Fruit fly (Drosophila melanogaster) whole organism, prepupa: ENCODE data around the gene CG2321.
A peak's percentile ranks its signal among the peaks of the same experiment; 100 is the strongest.

Experiments
- Blimp-1 ChIP-seq: fragments of 200-800 bp; sonication (Bioruptor generic); optimal IDR thresholded peaks from 3 replicates; lab custom pipeline; 2017; ENCODE audit warnings: missing biosample characterization, missing genetic modification characterization, mild to moderate bottlenecking, moderate library complexity, missing genetic modification reagents
- CG10631 ChIP-seq: fragments of 200-800 bp; sonication (Bioruptor generic); optimal IDR thresholded peaks from 2 replicates; lab custom pipeline; 2016; ENCODE audit warnings: missing biosample characterization, missing genetic modification characterization
- CG11294 ChIP-seq: fragments of 200-800 bp; sonication (Bioruptor generic); IDR thresholded peaks from 2 replicates; pipeline ENCODE4 v1.3.6; 2022; ENCODE audit warnings: missing biosample characterization, missing genetic modification characterization
- CG11762 ChIP-seq: fragments of 200-800 bp; sonication (Bioruptor generic); optimal IDR thresholded peaks from 3 replicates; lab custom pipeline; 2016; ENCODE audit warnings: missing biosample characterization, missing genetic modification characterization; ENCODE audit not compliant: insufficient read depth
- CG11902 ChIP-seq: fragments of 200-800 bp; sonication (Bioruptor generic); optimal IDR thresholded peaks from 3 replicates; lab custom pipeline; 2016; ENCODE audit warnings: missing biosample characterization, missing genetic modification characterization
- CG1621 ChIP-seq: fragments of 200-800 bp; sonication (Bioruptor generic); optimal IDR thresholded peaks from 3 replicates; lab custom pipeline; 2018; ENCODE audit warnings: missing biosample characterization, mild to moderate bottlenecking, missing genetic modification characterization
- CG3032 ChIP-seq: fragments of 200-800 bp; optimal IDR thresholded peaks from 2 replicates; lab custom pipeline; 2019; ENCODE audit warnings: missing biosample characterization, mild to moderate bottlenecking, missing genetic modification characterization, moderate library complexity
- CG31627 ChIP-seq: fragments of 200-800 bp; sonication (Bioruptor generic); optimal IDR thresholded peaks from 3 replicates; lab custom pipeline; 2016; ENCODE audit warnings: missing biosample characterization, missing genetic modification characterization
- CG34406 ChIP-seq: fragments of 200-800 bp; sonication (Bioruptor generic); optimal IDR thresholded peaks from 3 replicates; lab custom pipeline; 2016; ENCODE audit warnings: missing biosample characterization, missing genetic modification characterization
- CG3919 ChIP-seq: fragments of 200-800 bp; sonication (Bioruptor generic); optimal IDR thresholded peaks from 3 replicates; lab custom pipeline; 2016; ENCODE audit warnings: missing biosample characterization, missing genetic modification characterization
- CG4318 ChIP-seq: fragments of 200-800 bp; sonication (Bioruptor generic); optimal IDR thresholded peaks from 3 replicates; lab custom pipeline; 2017; ENCODE audit warnings: missing biosample characterization, mild to moderate bottlenecking, missing genetic modification characterization
- CG6163 ChIP-seq: fragments of 200-800 bp; sonication (Bioruptor generic); IDR thresholded peaks from 3 replicates; pipeline ENCODE4 v1.3.6; 2022; ENCODE audit warnings: missing biosample characterization, missing genetic modification characterization
- CG6792 ChIP-seq: fragments of 200-800 bp; sonication (Bioruptor generic); optimal IDR thresholded peaks from 3 replicates; lab custom pipeline; 2016; ENCODE audit warnings: missing biosample characterization, missing genetic modification characterization
- CG6808 ChIP-seq: fragments of 200-800 bp; sonication (Bioruptor generic); optimal IDR thresholded peaks from 3 replicates; lab custom pipeline; 2017; ENCODE audit warnings: missing biosample characterization, missing genetic modification characterization, mild to moderate bottlenecking, moderate library complexity, missing genetic modification reagents
- CG6854 ChIP-seq: fragments of 200-800 bp; sonication (Bioruptor generic); optimal IDR thresholded peaks from 2 replicates; lab custom pipeline; 2017; ENCODE audit warnings: missing biosample characterization, mild to moderate bottlenecking, missing genetic modification characterization
- CG7368 ChIP-seq: fragments of 200-800 bp; sonication (Bioruptor generic); optimal IDR thresholded peaks from 3 replicates; lab custom pipeline; 2016; ENCODE audit warnings: missing biosample characterization, missing genetic modification characterization
- CG8119 ChIP-seq: fragments of 200-800 bp; sonication (Bioruptor generic); IDR thresholded peaks from 3 replicates; pipeline ENCODE4 v1.3.6; 2022; ENCODE audit warnings: missing biosample characterization, missing genetic modification characterization
- CG8632 ChIP-seq: fragments of 200-800 bp; sonication (Bioruptor generic); optimal IDR thresholded peaks from 3 replicates; lab custom pipeline; 2016; ENCODE audit warnings: missing biosample characterization, missing genetic modification characterization
- Eip75B ChIP-seq: fragments of 200-800 bp; sonication (Bioruptor generic); optimal IDR thresholded peaks from 3 replicates; lab custom pipeline; 2016; ENCODE audit warnings: missing biosample characterization, missing genetic modification characterization
- Eip78C ChIP-seq: fragments of 200-800 bp; sonication (Bioruptor generic); peaks from one replicate; lab custom pipeline; 2016; ENCODE audit warnings: missing biosample characterization, missing genetic modification characterization
- Eip93F ChIP-seq: fragments of 200-800 bp; sonication (Bioruptor generic); optimal IDR thresholded peaks from 2 replicates; lab custom pipeline; 2016; ENCODE audit warnings: missing biosample characterization, mild to moderate bottlenecking, missing genetic modification characterization
- Ets21C ChIP-seq: fragments of 200-800 bp; sonication (Bioruptor generic); optimal IDR thresholded peaks from 3 replicates; lab custom pipeline; 2016; ENCODE audit warnings: missing biosample characterization, missing genetic modification characterization
- Ets96B ChIP-seq: fragments of 200-800 bp; optimal IDR thresholded peaks from 2 replicates; lab custom pipeline; 2019; ENCODE audit warnings: missing biosample characterization, mild to moderate bottlenecking, missing genetic modification characterization, moderate library complexity
- Hr39 ChIP-seq: fragments of 200-800 bp; sonication (Bioruptor generic); optimal IDR thresholded peaks from 2 replicates; lab custom pipeline; 2016; ENCODE audit warnings: missing biosample characterization, missing genetic modification characterization
- Lpt ChIP-seq: fragments of 200-800 bp; sonication (Bioruptor generic); optimal IDR thresholded peaks from 3 replicates; lab custom pipeline; 2016; ENCODE audit warnings: missing biosample characterization, missing genetic modification characterization
- Met ChIP-seq: fragments of 200-800 bp; sonication (Bioruptor generic); optimal IDR thresholded peaks from 3 replicates; lab custom pipeline; 2016; ENCODE audit warnings: missing biosample characterization, missing genetic modification characterization
- OdsH ChIP-seq: fragments of 200-800 bp; sonication (Bioruptor generic); optimal IDR thresholded peaks from 3 replicates; lab custom pipeline; 2016; ENCODE audit warnings: missing biosample characterization, missing genetic modification characterization
- Smox ChIP-seq: fragments of 200-800 bp; sonication (Bioruptor generic); optimal IDR thresholded peaks from 3 replicates; lab custom pipeline; 2016; ENCODE audit warnings: missing biosample characterization, missing genetic modification characterization
- Sox15 ChIP-seq: fragments of 200-800 bp; sonication (Bioruptor generic); optimal IDR thresholded peaks from 3 replicates; lab custom pipeline; 2016; ENCODE audit warnings: missing biosample characterization, missing genetic modification characterization
- achi ChIP-seq: fragments of 200-800 bp; sonication (Bioruptor generic); optimal IDR thresholded peaks from 3 replicates; lab custom pipeline; 2016; ENCODE audit warnings: missing biosample characterization, missing genetic modification characterization
- acj6 ChIP-seq: fragments of 200-800 bp; sonication (Bioruptor generic); optimal IDR thresholded peaks from 3 replicates; lab custom pipeline; 2016; ENCODE audit warnings: missing biosample characterization, missing genetic modification characterization
- dsx ChIP-seq: fragments of 200-800 bp; optimal IDR thresholded peaks from 3 replicates; lab custom pipeline; 2019; ENCODE audit warnings: missing biosample characterization, mild to moderate bottlenecking, missing genetic modification characterization, moderate library complexity; ENCODE audit not compliant: poor library complexity, severe bottlenecking
- eg ChIP-seq: fragments of 200-800 bp; sonication (Bioruptor generic); IDR thresholded peaks from 3 replicates; pipeline ENCODE4 v1.3.6; 2022; ENCODE audit warnings: missing biosample characterization, missing genetic modification characterization
- esn ChIP-seq: fragments of 200-800 bp; sonication (Bioruptor generic); optimal IDR thresholded peaks from 2 replicates; lab custom pipeline; 2016; ENCODE audit warnings: missing biosample characterization, mild to moderate bottlenecking, missing genetic modification characterization, moderate library complexity
- fd59A ChIP-seq: fragments of 200-800 bp; sonication (Bioruptor generic); optimal IDR thresholded peaks from 2 replicates; lab custom pipeline; 2017; ENCODE audit warnings: missing biosample characterization, mild to moderate bottlenecking, missing genetic modification characterization, missing genetic modification reagents
- fd85E ChIP-seq: fragments of 200-800 bp; sonication (Bioruptor generic); optimal IDR thresholded peaks from 3 replicates; lab custom pipeline; 2016; ENCODE audit warnings: missing biosample characterization, missing genetic modification characterization
- fkh ChIP-seq: fragments of 200-800 bp; sonication (Bioruptor generic); optimal IDR thresholded peaks from 3 replicates; lab custom pipeline; 2017; ENCODE audit warnings: missing biosample characterization, mild to moderate bottlenecking, missing genetic modification characterization, moderate library complexity
- lz ChIP-seq: fragments of 200-800 bp; sonication (Bioruptor generic); optimal IDR thresholded peaks from 3 replicates; lab custom pipeline; 2016; ENCODE audit warnings: missing biosample characterization, missing genetic modification characterization
- pdm3 ChIP-seq: fragments of 200-800 bp; sonication (Bioruptor generic); optimal IDR thresholded peaks from 3 replicates; lab custom pipeline; 2016; ENCODE audit warnings: missing biosample characterization, missing genetic modification characterization
- salr ChIP-seq, 2 experiments: fragments of 200-800 bp; sonication (Bioruptor generic); optimal IDR thresholded peaks; 3 replicates each; lab custom pipeline; 2016 to 2018; ENCODE audit warnings: missing biosample characterization in 2 of 2, missing genetic modification characterization in 2 of 2, mild to moderate bottlenecking in 1 of 2
- spab ChIP-seq: fragments of 200-800 bp; sonication (Bioruptor generic); optimal IDR thresholded peaks from 2 replicates; lab custom pipeline; 2017; ENCODE audit warnings: missing biosample characterization, mild to moderate bottlenecking, missing genetic modification characterization, missing genetic modification reagents
- ss ChIP-seq, 2 experiments: fragments of 200-800 bp; sonication (Bioruptor generic); optimal IDR thresholded peaks; 2 replicates in 1 of 2; 3 replicates in 1 of 2; lab custom pipeline; 2017 to 2018; ENCODE audit warnings: mild to moderate bottlenecking in 2 of 2, missing biosample characterization in 2 of 2, missing genetic modification characterization in 2 of 2, moderate library complexity in 1 of 2
- svp ChIP-seq: fragments of 200-800 bp; sonication (Bioruptor generic); peaks from one replicate; lab custom pipeline; 2016; ENCODE audit warnings: missing biosample characterization, missing genetic modification characterization
- topi ChIP-seq: fragments of 200-800 bp; sonication (Bioruptor generic); optimal IDR thresholded peaks from 3 replicates; lab custom pipeline; 2016; ENCODE audit warnings: missing biosample characterization, missing genetic modification characterization

Gene CG2321

DNA sequence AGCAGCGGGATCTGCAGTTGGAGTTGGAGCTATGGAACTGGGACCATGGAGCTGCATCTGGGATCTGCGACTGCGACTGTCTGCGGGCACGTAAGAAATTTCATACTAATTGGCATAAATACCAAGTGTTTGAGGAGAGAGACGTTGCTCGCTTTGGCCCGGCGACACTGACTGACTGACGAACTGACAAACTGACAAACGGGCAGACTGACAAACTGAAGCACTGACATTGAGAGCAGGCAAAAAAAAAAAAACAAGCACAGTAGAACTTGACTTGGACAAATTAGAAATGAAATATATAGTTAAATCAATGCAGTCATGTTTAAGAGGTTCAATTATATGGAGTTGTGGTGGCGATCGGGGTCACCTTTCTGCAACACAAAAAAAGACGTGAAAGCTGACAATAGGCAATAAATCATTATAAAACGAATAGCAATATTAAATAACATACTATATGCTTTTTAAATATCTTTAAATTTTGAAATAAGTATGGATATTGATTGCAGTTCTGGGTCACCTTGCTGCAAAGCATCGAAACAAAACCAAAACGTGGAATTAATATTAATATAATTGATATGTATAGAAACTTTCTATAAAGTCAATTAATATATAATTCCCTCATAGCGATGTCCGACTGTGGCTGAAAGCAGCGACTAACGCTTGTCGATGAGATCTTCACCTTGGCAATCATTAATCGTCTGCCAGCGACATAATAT lies 19.6 kb upstream of the CG2321 start (continued):
- no peak for TF ChIP-seq Blimp-1 (GFP tag; lab: Kevin White, UChicago)

DNA sequence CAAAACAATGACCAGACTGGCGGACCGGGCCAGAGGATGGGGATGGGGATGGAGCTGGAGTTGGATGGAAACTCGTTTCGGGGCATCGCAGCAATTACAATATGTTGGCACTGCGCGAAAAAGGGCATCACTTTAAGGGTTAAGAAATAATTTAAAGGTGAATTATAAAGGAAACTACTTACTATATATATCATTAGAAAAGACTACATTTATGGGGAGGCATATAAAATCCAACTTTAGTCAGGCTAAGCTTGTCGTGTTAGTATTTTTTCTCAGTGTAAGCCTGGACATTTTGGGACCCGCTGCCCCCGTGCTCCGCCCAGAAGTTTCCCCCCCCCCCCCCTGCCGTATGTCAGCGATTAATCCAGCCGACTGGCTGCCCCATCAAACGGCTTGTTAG lies 17.5 kb upstream of the CG2321 start:
- TF ChIP-seq svp (GFP tag; lab: Kevin White, UChicago) (no peak), Lpt (GFP tag; lab: Kevin White, UChicago) (no peak), CG34406 (GFP tag; lab: Kevin White, UChicago) (peak; percentile 13), OdsH (no peak), esn (GFP tag; lab: Kevin White, UChicago) (peak; percentile 43), CG11294 (GFP tag; lab: Robert Waterston, UW) (peak; percentile 30; the same call in 1 of the 2 replicates), Met (GFP tag; lab: Kevin White, UChicago) (peak; percentile 2), fd59A (GFP tag; lab: Kevin White, UChicago) (peak; percentile 1), CG8119 (GFP tag; lab: Robert Waterston, UW) (no peak), Hr39 (GFP tag; lab: Kevin White, UChicago) (peak; percentile 15), Eip78C (peak; percentile 80), CG8632 (GFP tag; lab: Kevin White, UChicago) (peak; percentile 36), CG1621 (tag; lab: Kevin White, UChicago) (peak; percentile 28), CG11902 (GFP tag; lab: Kevin White, UChicago) (peak; percentile 13), pdm3 (no peak), CG10631 (GFP tag; lab: Kevin White, UChicago) (peak; percentile 48), CG7368 (peak; percentile 5), Eip93F (GFP tag; lab: Kevin White, UChicago) (peak; percentile 28), CG11762 (GFP tag; lab: Kevin White, UChicago) (peak; percentile 2), fkh (GFP tag; lab: Kevin White, UChicago) (no peak), CG6808 (GFP tag; lab: Kevin White, UChicago) (peak; percentile 53), CG31627 (no peak), Blimp-1 (GFP tag; lab: Kevin White, UChicago) (no peak), CG4318 (GFP tag; lab: Kevin White, UChicago) (no peak), CG3032 (tag; lab: Kevin White, UChicago) (peak; percentile 78), Sox15 (no peak), CG6854 (no peak), acj6 (GFP tag; lab: Kevin White, UChicago) (peak; percentile 24), fd85E (no peak), Ets96B (tag; lab: Kevin White, UChicago) (peak; percentile 80), dsx (peak; percentile 12), Eip75B (GFP tag; lab: Kevin White, UChicago) (peak; percentile 27), ss (GFP tag; optimal IDR thresholded peaks at IDR 0.05; lab: Kevin White, UChicago) (peak; percentile 5 to 67), Smox (no peak), lz (GFP tag; lab: Kevin White, UChicago) (peak; percentile 42), topi (peak; percentile 22), CG6792 (peak; percentile 64), CG3919 (GFP tag; lab: Kevin White, UChicago) (peak; percentile 51), salr (GFP tag; optimal IDR thresholded peaks at IDR 0.05; lab: Kevin White, UChicago) (peak in 1 of 2 experiments; percentile 6), achi (GFP tag; lab: Kevin White, UChicago) (peak; percentile 16), Ets21C (no peak), eg (GFP tag; lab: Robert Waterston, UW) (peak; percentile 49; the same call in 2 of the 3 replicates), CG6163 (peak; percentile 77), spab (peak; percentile 7)
